Worm (Caenorhabditis elegans) whole organism, young adult: ENCODE measurements around the gene Y57G11C.20.

ENCODE experiments used
- B0019.2 ChIP-seq: fragments of 200-800 bp; sonication (Bioruptor generic); conservative IDR thresholded peaks from 2 replicates; pipeline ENCODE4 v1.3.6; 2022; ENCODE audit warnings: missing genetic modification reagents, missing genetic modification characterization, missing compliant biosample characterization
- Y67H2A.10 ChIP-seq: fragments of 200-800 bp; sonication (Bioruptor generic); conservative IDR thresholded peaks from 2 replicates; pipeline ENCODE4 v1.3.6; 2022; ENCODE audit warnings: missing genetic modification reagents, missing genetic modification characterization, missing compliant biosample characterization
- ama-1 ChIP-seq, 3 experiments: fragments of 150-350 bp in 1 of 3; sonication (generic microtip) in 2 of 3; optimal IDR thresholded peaks; 2 replicates each; lab custom pipeline; 2014 to 2018; ENCODE audit warnings: missing biosample characterization in 2 of 3, missing genetic modification characterization in 2 of 3, missing genetic modification reagents in 2 of 3

- TF ChIP-seq B0019.2 (GFP tag; lab: Robert Waterston, UW) (no peak), ama-1 (optimal IDR thresholded peaks at IDR 0.05; lab: Kevin White, UChicago) (no peak), ama-1 (GFP tag; optimal IDR thresholded peaks at IDR 0.05; lab: Kevin White, UChicago) (no peak), Y67H2A.10 (GFP tag; lab: Robert Waterston, UW) (no peak)
Measured at ce11 chrIV:14836885-14837284, 6.3 kb upstream of the Y57G11C.20 start, which contains the start of gene Y57G11C.22.
